Fruit fly (Drosophila melanogaster): ENCODE results near the gene Axs.

Axs gene

DNA sequence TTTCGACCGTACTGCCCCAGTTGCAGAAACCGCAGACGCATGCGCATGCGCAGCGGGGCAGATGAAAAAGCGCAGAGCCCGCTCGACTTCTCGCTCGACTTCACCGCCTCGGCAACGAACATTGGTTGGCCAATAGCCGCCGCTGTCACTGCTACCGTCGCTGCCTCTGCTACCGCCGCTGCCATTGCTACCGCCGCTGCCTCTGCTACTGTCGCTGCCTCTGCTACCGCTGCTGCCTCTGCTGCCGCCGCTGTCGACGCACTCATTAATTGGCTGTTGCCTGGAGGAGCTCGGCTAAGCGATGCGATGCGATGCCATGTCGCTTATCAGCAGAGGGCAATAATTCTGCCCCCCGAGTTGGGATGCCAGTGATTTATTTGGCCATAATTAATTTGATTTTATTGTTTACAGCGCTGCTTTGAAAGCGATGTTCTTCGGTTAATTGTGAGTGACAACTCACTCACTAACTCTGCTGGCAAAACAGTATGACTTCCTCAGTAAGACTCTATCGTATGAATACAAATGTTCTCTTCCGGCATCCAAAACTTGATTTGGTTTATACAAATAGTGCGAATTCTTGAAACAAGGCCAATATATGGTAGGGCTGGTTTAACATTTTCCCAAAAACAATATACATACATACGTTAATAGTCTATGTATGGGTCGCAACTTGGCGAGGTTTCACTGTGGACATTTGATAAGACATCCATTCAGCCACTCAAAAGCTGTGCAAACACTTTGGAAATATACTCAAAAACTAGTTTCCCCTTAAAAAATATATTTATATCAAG, 12.8 kb downstream of the Axs start (continued):
- TF ChIP-seq NK7.1 (GFP tag; optimal IDR thresholded peaks at IDR 0.05) (no peak), nerfin-1 (tag; optimal IDR thresholded peaks at IDR 0.05) (no peak), fd3F (GFP tag; optimal IDR thresholded peaks at IDR 0.05) (no peak), CG3281 (GFP tag; optimal IDR thresholded peaks at IDR 0.05) (peak; percentile 45), CG17568 (GFP tag; optimal IDR thresholded peaks at IDR 0.05) (no peak), tio (GFP tag; optimal IDR thresholded peaks at IDR 0.05) (no peak), CG10431 (GFP tag; optimal IDR thresholded peaks at IDR 0.05) (no peak), CG2202 (tag; optimal IDR thresholded peaks at IDR 0.05) (no peak), z (GFP tag; IDR thresholded peaks at IDR 0.05) (peak; percentile 48; the same call in 1 of the 3 replicates), fru (optimal IDR thresholded peaks at IDR 0.05) (no peak), CG16863 (GFP tag; optimal IDR thresholded peaks at IDR 0.05) (no peak), Oli (tag; optimal IDR thresholded peaks at IDR 0.05) (peak; percentile 33), crol (GFP tag; IDR thresholded peaks at IDR 0.05) (no peak), CG2712 (tag; optimal IDR thresholded peaks at IDR 0.05) (peak; percentile 3), danr (GFP tag; IDR thresholded peaks at IDR 0.05) (no peak), psq (GFP tag; optimal IDR thresholded peaks at IDR 0.05) (no peak), zen2 (GFP tag; IDR thresholded peaks at IDR 0.05; ENCODE audit: partially characterized antibody) (no peak), CG6854 (GFP tag; optimal IDR thresholded peaks at IDR 0.05) (no peak), Ssrp (tag; optimal IDR thresholded peaks at IDR 0.05) (peak; percentile 17), chm (GFP tag; IDR thresholded peaks at IDR 0.05) (no peak), Antp (GFP tag; optimal IDR thresholded peaks at IDR 0.05) (peak; percentile 5), CG13424 (tag; optimal IDR thresholded peaks at IDR 0.05) (peak; percentile 26), H15 (GFP tag; IDR thresholded peaks at IDR 0.05) (no peak), pum (GFP tag; optimal IDR thresholded peaks at IDR 0.05) (no peak), Lhr (GFP tag; optimal IDR thresholded peaks at IDR 0.05) (no peak), CG13775 (GFP tag; optimal IDR thresholded peaks at IDR 0.05) (no peak), dmrt99B (tag; optimal IDR thresholded peaks at IDR 0.05) (peak; percentile 30), CG8765 (GFP tag; IDR thresholded peaks at IDR 0.05) (no peak), tin (GFP tag; optimal IDR thresholded peaks at IDR 0.05) (no peak), CG12942 (GFP tag; optimal IDR thresholded peaks at IDR 0.05) (no peak), CG17385 (GFP tag; optimal IDR thresholded peaks at IDR 0.05) (peak; percentile 21), Mrtf (GFP tag; IDR thresholded peaks at IDR 0.05) (no peak), Optix (GFP tag; IDR thresholded peaks at IDR 0.05) (no peak), pita (GFP tag; optimal IDR thresholded peaks at IDR 0.05) (no peak), Awh (GFP tag; IDR thresholded peaks at IDR 0.05) (no peak), CG10462 (GFP tag; optimal IDR thresholded peaks at IDR 0.05) (no peak), maf-S (GFP tag; optimal IDR thresholded peaks at IDR 0.05) (no peak), klu (GFP tag; IDR thresholded peaks at IDR 0.05) (no peak), CG3163 (GFP tag; optimal IDR thresholded peaks at IDR 0.05) (no peak), HLH54F (GFP tag; optimal IDR thresholded peaks at IDR 0.05) (no peak), sob (GFP tag; IDR thresholded peaks at IDR 0.05) (0 out of 2 replicates have a peak, but pooled peaks have one; percentile 6), Rfx (GFP tag; IDR thresholded peaks at IDR 0.05) (peak; percentile 54; the same call in 1 of the 2 replicates), trem (tag; optimal IDR thresholded peaks at IDR 0.05) (no peak), Trl (optimal IDR thresholded peaks at IDR 0.05) (no peak), Trl (GFP tag; optimal IDR thresholded peaks at IDR 0.05) (no peak), gro (GFP tag; optimal IDR thresholded peaks at IDR 0.05) (no peak), p53 (GFP tag; optimal IDR thresholded peaks at IDR 0.05) (no peak), Hr3 (GFP tag; optimal IDR thresholded peaks at IDR 0.05) (no peak), ase (GFP tag; IDR thresholded peaks at IDR 0.05) (no peak), ERR (GFP tag; optimal IDR thresholded peaks at IDR 0.05) (no peak), Dip2 (GFP tag; IDR thresholded peaks at IDR 0.05) (no peak), CG6683 (GFP tag; optimal IDR thresholded peaks at IDR 0.05) (no peak)

Measured in whole organism, embryonic.